Fruit fly (Drosophila melanogaster) whole organism, prepupa: Measurements from ENCODE around the gene LSm3.
A peak's percentile ranks its signal among the peaks of the same experiment; 100 is the strongest.

ENCODE experiments used
- Blimp-1 ChIP-seq: fragments of 200-800 bp; sonication (Bioruptor generic); optimal IDR thresholded peaks from 3 replicates; lab custom pipeline; 2017; ENCODE audit warnings: missing biosample characterization, missing genetic modification characterization, mild to moderate bottlenecking, moderate library complexity, missing genetic modification reagents
- CG10631 ChIP-seq: fragments of 200-800 bp; sonication (Bioruptor generic); optimal IDR thresholded peaks from 2 replicates; lab custom pipeline; 2016; ENCODE audit warnings: missing biosample characterization, missing genetic modification characterization
- CG10669 ChIP-seq: fragments of 200-800 bp; sonication (Bioruptor generic); optimal IDR thresholded peaks from 3 replicates; lab custom pipeline; 2018; ENCODE audit warnings: missing biosample characterization, mild to moderate bottlenecking, missing genetic modification characterization, moderate library complexity
- CG11294 ChIP-seq: fragments of 200-800 bp; sonication (Bioruptor generic); IDR thresholded peaks from 2 replicates; pipeline ENCODE4 v1.3.6; 2022; ENCODE audit warnings: missing biosample characterization, missing genetic modification characterization
- CG11902 ChIP-seq: fragments of 200-800 bp; sonication (Bioruptor generic); optimal IDR thresholded peaks from 3 replicates; lab custom pipeline; 2016; ENCODE audit warnings: missing biosample characterization, missing genetic modification characterization
- CG15336 ChIP-seq: fragments of 200-800 bp; sonication (Bioruptor generic); IDR thresholded peaks from 2 replicates; pipeline ENCODE4 v1.3.6; 2022; ENCODE audit warnings: missing biosample characterization, missing genetic modification characterization
- CG16779 ChIP-seq: fragments of 200-800 bp; sonication (Bioruptor generic); optimal IDR thresholded peaks from 3 replicates; lab custom pipeline; 2017; ENCODE audit warnings: missing biosample characterization, mild to moderate bottlenecking, missing genetic modification characterization
- CG3032 ChIP-seq: fragments of 200-800 bp; optimal IDR thresholded peaks from 2 replicates; lab custom pipeline; 2019; ENCODE audit warnings: missing biosample characterization, mild to moderate bottlenecking, missing genetic modification characterization, moderate library complexity
- CG31627 ChIP-seq: fragments of 200-800 bp; sonication (Bioruptor generic); optimal IDR thresholded peaks from 3 replicates; lab custom pipeline; 2016; ENCODE audit warnings: missing biosample characterization, missing genetic modification characterization
- CG32006 ChIP-seq: fragments of 200-800 bp; sonication (Bioruptor generic); optimal IDR thresholded peaks from 3 replicates; lab custom pipeline; 2017; ENCODE audit warnings: missing biosample characterization, mild to moderate bottlenecking, missing genetic modification characterization
- CG34406 ChIP-seq: fragments of 200-800 bp; sonication (Bioruptor generic); optimal IDR thresholded peaks from 3 replicates; lab custom pipeline; 2016; ENCODE audit warnings: missing biosample characterization, missing genetic modification characterization
- CG3919 ChIP-seq: fragments of 200-800 bp; sonication (Bioruptor generic); optimal IDR thresholded peaks from 3 replicates; lab custom pipeline; 2016; ENCODE audit warnings: missing biosample characterization, missing genetic modification characterization
- CG4318 ChIP-seq: fragments of 200-800 bp; sonication (Bioruptor generic); optimal IDR thresholded peaks from 3 replicates; lab custom pipeline; 2017; ENCODE audit warnings: missing biosample characterization, mild to moderate bottlenecking, missing genetic modification characterization
- CG6163 ChIP-seq: fragments of 200-800 bp; sonication (Bioruptor generic); IDR thresholded peaks from 3 replicates; pipeline ENCODE4 v1.3.6; 2022; ENCODE audit warnings: missing biosample characterization, missing genetic modification characterization
- CG6276 ChIP-seq: fragments of 200-800 bp; sonication (Bioruptor generic); optimal IDR thresholded peaks from 2 replicates; lab custom pipeline; 2017; ENCODE audit warnings: missing biosample characterization, mild to moderate bottlenecking, missing genetic modification characterization
- CG6792 ChIP-seq: fragments of 200-800 bp; sonication (Bioruptor generic); optimal IDR thresholded peaks from 3 replicates; lab custom pipeline; 2016; ENCODE audit warnings: missing biosample characterization, missing genetic modification characterization
- CG6808 ChIP-seq: fragments of 200-800 bp; sonication (Bioruptor generic); optimal IDR thresholded peaks from 3 replicates; lab custom pipeline; 2017; ENCODE audit warnings: missing biosample characterization, missing genetic modification characterization, mild to moderate bottlenecking, moderate library complexity, missing genetic modification reagents
- CG6854 ChIP-seq: fragments of 200-800 bp; sonication (Bioruptor generic); optimal IDR thresholded peaks from 2 replicates; lab custom pipeline; 2017; ENCODE audit warnings: missing biosample characterization, mild to moderate bottlenecking, missing genetic modification characterization
- CG8119 ChIP-seq: fragments of 200-800 bp; sonication (Bioruptor generic); IDR thresholded peaks from 3 replicates; pipeline ENCODE4 v1.3.6; 2022; ENCODE audit warnings: missing biosample characterization, missing genetic modification characterization
- CG8632 ChIP-seq: fragments of 200-800 bp; sonication (Bioruptor generic); optimal IDR thresholded peaks from 3 replicates; lab custom pipeline; 2016; ENCODE audit warnings: missing biosample characterization, missing genetic modification characterization
- CG9139 ChIP-seq: fragments of 200-800 bp; sonication (Bioruptor generic); optimal IDR thresholded peaks from 3 replicates; lab custom pipeline; 2017; ENCODE audit warnings: missing biosample characterization, mild to moderate bottlenecking, missing genetic modification characterization
- Eip75B ChIP-seq: fragments of 200-800 bp; sonication (Bioruptor generic); optimal IDR thresholded peaks from 3 replicates; lab custom pipeline; 2016; ENCODE audit warnings: missing biosample characterization, missing genetic modification characterization
- Eip93F ChIP-seq: fragments of 200-800 bp; sonication (Bioruptor generic); optimal IDR thresholded peaks from 2 replicates; lab custom pipeline; 2016; ENCODE audit warnings: missing biosample characterization, mild to moderate bottlenecking, missing genetic modification characterization
- Ets21C ChIP-seq: fragments of 200-800 bp; sonication (Bioruptor generic); optimal IDR thresholded peaks from 3 replicates; lab custom pipeline; 2016; ENCODE audit warnings: missing biosample characterization, missing genetic modification characterization
- Ets96B ChIP-seq: fragments of 200-800 bp; optimal IDR thresholded peaks from 2 replicates; lab custom pipeline; 2019; ENCODE audit warnings: missing biosample characterization, mild to moderate bottlenecking, missing genetic modification characterization, moderate library complexity
- Hr38 ChIP-seq: sonication (Bioruptor generic); optimal IDR thresholded peaks from 2 replicates; lab custom pipeline; 2016; ENCODE audit warnings: missing biosample characterization, missing genetic modification characterization
- Hr4 ChIP-seq: fragments of 200-800 bp; sonication (Bioruptor generic); optimal IDR thresholded peaks from 3 replicates; lab custom pipeline; 2016; ENCODE audit warnings: missing biosample characterization, missing genetic modification characterization
- Met ChIP-seq: fragments of 200-800 bp; sonication (Bioruptor generic); optimal IDR thresholded peaks from 3 replicates; lab custom pipeline; 2016; ENCODE audit warnings: missing biosample characterization, missing genetic modification characterization
- Smox ChIP-seq: fragments of 200-800 bp; sonication (Bioruptor generic); optimal IDR thresholded peaks from 3 replicates; lab custom pipeline; 2016; ENCODE audit warnings: missing biosample characterization, missing genetic modification characterization
- Sox102F ChIP-seq: fragments of 200-800 bp; sonication (Bioruptor generic); optimal IDR thresholded peaks from 2 replicates; lab custom pipeline; 2016; ENCODE audit warnings: missing biosample characterization, mild to moderate bottlenecking, missing genetic modification characterization
- Sox14 ChIP-seq: fragments of 200-800 bp; sonication (Bioruptor generic); optimal IDR thresholded peaks from 3 replicates; lab custom pipeline; 2016; ENCODE audit warnings: missing biosample characterization, missing genetic modification characterization
- Sox15 ChIP-seq: fragments of 200-800 bp; sonication (Bioruptor generic); optimal IDR thresholded peaks from 3 replicates; lab custom pipeline; 2016; ENCODE audit warnings: missing biosample characterization, missing genetic modification characterization
- achi ChIP-seq: fragments of 200-800 bp; sonication (Bioruptor generic); optimal IDR thresholded peaks from 3 replicates; lab custom pipeline; 2016; ENCODE audit warnings: missing biosample characterization, missing genetic modification characterization
- acj6 ChIP-seq: fragments of 200-800 bp; sonication (Bioruptor generic); optimal IDR thresholded peaks from 3 replicates; lab custom pipeline; 2016; ENCODE audit warnings: missing biosample characterization, missing genetic modification characterization
- cyc ChIP-seq: fragments of 200-800 bp; sonication (Bioruptor generic); optimal IDR thresholded peaks from 3 replicates; lab custom pipeline; 2016; ENCODE audit warnings: missing biosample characterization, missing genetic modification characterization
- dac ChIP-seq: fragments of 200-800 bp; sonication (Bioruptor generic); optimal IDR thresholded peaks from 2 replicates; lab custom pipeline; 2017; ENCODE audit warnings: missing biosample characterization, mild to moderate bottlenecking, missing genetic modification characterization
- dsx ChIP-seq: fragments of 200-800 bp; optimal IDR thresholded peaks from 3 replicates; lab custom pipeline; 2019; ENCODE audit warnings: missing biosample characterization, mild to moderate bottlenecking, missing genetic modification characterization, moderate library complexity; ENCODE audit not compliant: poor library complexity, severe bottlenecking
- fd59A ChIP-seq: fragments of 200-800 bp; sonication (Bioruptor generic); optimal IDR thresholded peaks from 2 replicates; lab custom pipeline; 2017; ENCODE audit warnings: missing biosample characterization, mild to moderate bottlenecking, missing genetic modification characterization, missing genetic modification reagents
- fkh ChIP-seq: fragments of 200-800 bp; sonication (Bioruptor generic); optimal IDR thresholded peaks from 3 replicates; lab custom pipeline; 2017; ENCODE audit warnings: missing biosample characterization, mild to moderate bottlenecking, missing genetic modification characterization, moderate library complexity
- lz ChIP-seq: fragments of 200-800 bp; sonication (Bioruptor generic); optimal IDR thresholded peaks from 3 replicates; lab custom pipeline; 2016; ENCODE audit warnings: missing biosample characterization, missing genetic modification characterization
- pdm3 ChIP-seq: fragments of 200-800 bp; sonication (Bioruptor generic); optimal IDR thresholded peaks from 3 replicates; lab custom pipeline; 2016; ENCODE audit warnings: missing biosample characterization, missing genetic modification characterization
- salr ChIP-seq, 2 experiments: fragments of 200-800 bp; sonication (Bioruptor generic); optimal IDR thresholded peaks; 3 replicates each; lab custom pipeline; 2016 to 2018; ENCODE audit warnings: missing biosample characterization in 2 of 2, missing genetic modification characterization in 2 of 2, mild to moderate bottlenecking in 1 of 2
- spab ChIP-seq: fragments of 200-800 bp; sonication (Bioruptor generic); optimal IDR thresholded peaks from 2 replicates; lab custom pipeline; 2017; ENCODE audit warnings: missing biosample characterization, mild to moderate bottlenecking, missing genetic modification characterization, missing genetic modification reagents
- ss ChIP-seq, 2 experiments: fragments of 200-800 bp; sonication (Bioruptor generic); optimal IDR thresholded peaks; 2 replicates in 1 of 2; 3 replicates in 1 of 2; lab custom pipeline; 2017 to 2018; ENCODE audit warnings: mild to moderate bottlenecking in 2 of 2, missing biosample characterization in 2 of 2, missing genetic modification characterization in 2 of 2, moderate library complexity in 1 of 2
- svp ChIP-seq: fragments of 200-800 bp; sonication (Bioruptor generic); peaks from one replicate; lab custom pipeline; 2016; ENCODE audit warnings: missing biosample characterization, missing genetic modification characterization
- topi ChIP-seq: fragments of 200-800 bp; sonication (Bioruptor generic); optimal IDR thresholded peaks from 3 replicates; lab custom pipeline; 2016; ENCODE audit warnings: missing biosample characterization, missing genetic modification characterization
- vri ChIP-seq: fragments of 200-800 bp; sonication (Bioruptor generic); optimal IDR thresholded peaks from 3 replicates; lab custom pipeline; 2016; ENCODE audit warnings: missing biosample characterization, mild to moderate bottlenecking, missing genetic modification characterization

Gene LSm3

dm6 chr3R:24008887-24009286, 12.8 kb downstream of the LSm3 start:
- TF ChIP-seq ss (GFP tag; optimal IDR thresholded peaks at IDR 0.05; lab: Kevin White, UChicago) (no peak), Smox (GFP tag; lab: Kevin White, UChicago) (no peak), vri (GFP tag; lab: Kevin White, UChicago) (no peak), fkh (GFP tag; lab: Kevin White, UChicago) (no peak), CG8632 (GFP tag; lab: Kevin White, UChicago) (no peak), salr (GFP tag; optimal IDR thresholded peaks at IDR 0.05; lab: Kevin White, UChicago) (no peak), CG11902 (GFP tag; lab: Kevin White, UChicago) (no peak), CG31627 (GFP tag; lab: Kevin White, UChicago) (no peak), Ets96B (no peak), Sox102F (no peak), pdm3 (GFP tag; lab: Kevin White, UChicago) (no peak), Eip93F (no peak), CG6808 (GFP tag; lab: Kevin White, UChicago) (no peak), CG6792 (GFP tag; lab: Kevin White, UChicago) (no peak), fd59A (GFP tag; lab: Kevin White, UChicago) (no peak), CG34406 (GFP tag; lab: Kevin White, UChicago) (no peak)

dm6 chr3R:24010637-24011214, 14.7 kb downstream of the LSm3 start:
- TF ChIP-seq lz (GFP tag; lab: Kevin White, UChicago) (peak; percentile 48), CG3919 (GFP tag; lab: Kevin White, UChicago) (peak; percentile 49), spab (no peak), CG6808 (GFP tag; lab: Kevin White, UChicago) (no peak), CG3032 (no peak), acj6 (GFP tag; lab: Kevin White, UChicago) (peak; percentile 48), topi (GFP tag; lab: Kevin White, UChicago) (peak; percentile 42), CG6276 (GFP tag; lab: Kevin White, UChicago) (peak; percentile 62), CG10669 (GFP tag; lab: Kevin White, UChicago) (peak; percentile 5), Met (GFP tag; lab: Kevin White, UChicago) (peak; percentile 34), CG32006 (peak; percentile 72), CG16779 (peak; percentile 2), CG6163 (peak; percentile 74), CG6792 (GFP tag; lab: Kevin White, UChicago) (peak; percentile 18), Sox102F (peak; percentile 48), CG9139 (GFP tag; lab: Kevin White, UChicago) (no peak), CG10631 (peak; percentile 14), Ets21C (no peak), cyc (GFP tag; lab: Kevin White, UChicago) (peak; percentile 46), ss (GFP tag; optimal IDR thresholded peaks at IDR 0.05; lab: Kevin White, UChicago) (no peak), CG11902 (GFP tag; lab: Kevin White, UChicago) (no peak), achi (peak; percentile 44), dsx (GFP tag; lab: Kevin White, UChicago) (no peak), CG15336 (GFP tag; lab: Robert Waterston, UW) (peak; percentile 55), CG8119 (peak; percentile 75), dac (no peak), fd59A (GFP tag; lab: Kevin White, UChicago) (no peak), Hr38 (no peak), CG11294 (GFP tag; lab: Robert Waterston, UW) (no peak; the same call in 1 of the 2 replicates), svp (GFP tag; lab: Kevin White, UChicago) (peak; percentile 73), Sox15 (GFP tag; lab: Kevin White, UChicago) (no peak), CG31627 (GFP tag; lab: Kevin White, UChicago) (peak; percentile 42), Blimp-1 (GFP tag; lab: Kevin White, UChicago) (no peak), Hr4 (GFP tag; lab: Kevin White, UChicago) (peak; percentile 59), CG6854 (GFP tag; lab: Kevin White, UChicago) (no peak), pdm3 (GFP tag; lab: Kevin White, UChicago) (peak; percentile 30), Smox (GFP tag; lab: Kevin White, UChicago) (peak; percentile 54), fkh (GFP tag; lab: Kevin White, UChicago) (no peak), Eip93F (no peak), Eip75B (no peak), CG4318 (peak; percentile 40), Sox14 (peak; percentile 25)
